Worm (Caenorhabditis elegans) whole organism, young adult: ENCODE data around the gene vps-52.

Experiments
- C06A6.2 ChIP-seq: fragments of 200-800 bp; sonication (Bioruptor generic); conservative IDR thresholded peaks from 2 replicates; pipeline ENCODE4 v1.3.6; 2022; ENCODE audit warnings: missing genetic modification characterization, missing compliant biosample characterization
- C17E4.6 ChIP-seq: fragments of 200-800 bp; sonication (Bioruptor generic); IDR thresholded peaks from 2 replicates; pipeline ENCODE4 v1.3.6; 2022; ENCODE audit warnings: missing genetic modification reagents, missing genetic modification characterization, missing compliant biosample characterization
- D2030.7 ChIP-seq: fragments of 200-800 bp; sonication (Bioruptor generic); IDR thresholded peaks from 2 replicates; pipeline ENCODE4 v1.3.6; 2022; ENCODE audit warnings: missing genetic modification reagents, missing genetic modification characterization, missing compliant biosample characterization
- F10E7.11 ChIP-seq: sonication (generic microtip); optimal IDR thresholded peaks from 2 replicates; lab custom pipeline; 2017; ENCODE audit warnings: mild to moderate bottlenecking, missing genetic modification characterization, moderate library complexity, missing compliant biosample characterization
- F37B4.10 ChIP-seq: fragments of 200-800 bp; sonication (Bioruptor generic); IDR thresholded peaks from 2 replicates; pipeline ENCODE4 v1.3.6; 2022; ENCODE audit warnings: missing genetic modification characterization, missing compliant biosample characterization
- F57C9.4 ChIP-seq: sonication (generic microtip); optimal IDR thresholded peaks from 2 replicates; lab custom pipeline; 2017; ENCODE audit warnings: mild to moderate bottlenecking, missing genetic modification characterization, missing compliant biosample characterization
- T07F8.4 ChIP-seq: sonication (generic microtip); optimal IDR thresholded peaks from 2 replicates; lab custom pipeline; 2016; ENCODE audit warnings: mild to moderate bottlenecking, missing genetic modification characterization, moderate library complexity, missing compliant biosample characterization
- T26A5.8 ChIP-seq: sonication (generic microtip); optimal IDR thresholded peaks from 2 replicates; lab custom pipeline; 2016; ENCODE audit warnings: missing genetic modification characterization, missing compliant biosample characterization
- Y53G8AR.9 ChIP-seq: fragments of 200-800 bp; sonication (Bioruptor generic); conservative IDR thresholded peaks from 2 replicates; pipeline ENCODE4 v1.3.6; 2022; ENCODE audit warnings: missing genetic modification reagents, missing genetic modification characterization, missing compliant biosample characterization
- Y95B8A.8 ChIP-seq: fragments of 200-800 bp; sonication (Bioruptor generic); IDR thresholded peaks from 2 replicates; pipeline ENCODE4 v1.3.6; 2022; ENCODE audit warnings: missing genetic modification reagents, missing genetic modification characterization, missing compliant biosample characterization
- ZK185.1 ChIP-seq: sonication (generic microtip); optimal IDR thresholded peaks from 2 replicates; lab custom pipeline; 2016; ENCODE audit warnings: mild to moderate bottlenecking, missing genetic modification characterization, missing compliant biosample characterization; ENCODE audit not compliant: poor library complexity, severe bottlenecking
- aptf-3 ChIP-seq: fragments of 200-800 bp; sonication (Bioruptor generic); IDR thresholded peaks from 2 replicates; pipeline ENCODE4 v1.3.6; 2022; ENCODE audit warnings: missing genetic modification characterization, missing compliant biosample characterization
- bed-2 ChIP-seq: fragments of 200-800 bp; sonication (Bioruptor generic); IDR thresholded peaks from 2 replicates; pipeline ENCODE4 v1.3.6; 2022; ENCODE audit warnings: missing genetic modification reagents, missing genetic modification characterization, missing compliant biosample characterization
- cebp-1 ChIP-seq, 2 experiments: fragments of 200-800 bp in 1 of 2; sonication (Bioruptor generic) in 1 of 2; sonication (generic microtip) in 1 of 2; IDR thresholded peaks in 1 of 2; optimal IDR thresholded peaks in 1 of 2; 2 replicates each; pipeline versions ENCODE4 v1.3.6 to Lab custom; 2017 to 2022; ENCODE audit warnings: missing compliant biosample characterization in 2 of 2, missing genetic modification characterization in 2 of 2, mild to moderate bottlenecking in 1 of 2, missing genetic modification reagents in 1 of 2, moderate library complexity in 1 of 2
- ceh-100 ChIP-seq: fragments of 200-800 bp; sonication (Bioruptor generic); IDR thresholded peaks from 2 replicates; pipeline ENCODE4 v1.3.6; 2022; ENCODE audit warnings: missing genetic modification reagents, missing genetic modification characterization, missing compliant biosample characterization
- ceh-27 ChIP-seq: fragments of 200-800 bp; sonication (Bioruptor generic); optimal IDR thresholded peaks from 2 replicates; lab custom pipeline; 2018; ENCODE audit warnings: mild to moderate bottlenecking, missing genetic modification characterization, moderate library complexity, missing compliant biosample characterization
- die-1 ChIP-seq: sonication (generic microtip); optimal IDR thresholded peaks from 2 replicates; lab custom pipeline; 2016; ENCODE audit warnings: missing genotype, mild to moderate bottlenecking, missing genetic modification characterization, missing compliant biosample characterization
- fkh-3 ChIP-seq: sonication (generic microtip); optimal IDR thresholded peaks from 2 replicates; lab custom pipeline; 2016; ENCODE audit warnings: mild to moderate bottlenecking, missing genetic modification characterization, missing compliant biosample characterization
- hmg-20 ChIP-seq: fragments of 200-800 bp; sonication (Bioruptor generic); IDR thresholded peaks from 2 replicates; pipeline ENCODE4 v1.3.6; 2022; ENCODE audit warnings: missing genetic modification reagents, missing genetic modification characterization, missing compliant biosample characterization
- hrde-1 ChIP-seq: sonication (generic microtip); optimal IDR thresholded peaks from 2 replicates; lab custom pipeline; 2016; ENCODE audit warnings: missing genetic modification characterization, mild to moderate bottlenecking, missing compliant biosample characterization, moderate library complexity, missing genotype, missing genetic modification reagents, borderline replicate concordance
- let-526 ChIP-seq: fragments of 200-800 bp; sonication (Bioruptor generic); IDR thresholded peaks from 2 replicates; pipeline ENCODE4 v1.3.6; 2022; ENCODE audit warnings: missing genetic modification reagents, missing genetic modification characterization, missing compliant biosample characterization
- let-607 ChIP-seq, 2 experiments: fragments of 200-800 bp in 1 of 2; sonication (Bioruptor generic) in 1 of 2; sonication (generic microtip) in 1 of 2; optimal IDR thresholded peaks; 2 replicates each; lab custom pipeline; 2016 to 2018; ENCODE audit warnings: mild to moderate bottlenecking in 2 of 2, missing compliant biosample characterization in 2 of 2, missing genetic modification characterization in 2 of 2, moderate library complexity in 2 of 2, missing genotype in 1 of 2
- lin-40 ChIP-seq: sonication (generic microtip); optimal IDR thresholded peaks from 2 replicates; lab custom pipeline; 2016; ENCODE audit warnings: missing genetic modification characterization, mild to moderate bottlenecking, missing compliant biosample characterization, missing genotype, missing genetic modification reagents
- lin-54 ChIP-seq: fragments of 200-800 bp; sonication (Bioruptor generic); optimal IDR thresholded peaks from 2 replicates; lab custom pipeline; 2018; ENCODE audit warnings: mild to moderate bottlenecking, missing genetic modification characterization, missing compliant biosample characterization
- lsl-1 ChIP-seq: fragments of 200-800 bp; sonication (Bioruptor generic); optimal IDR thresholded peaks from 2 replicates; lab custom pipeline; 2018; ENCODE audit warnings: mild to moderate bottlenecking, missing genetic modification characterization, moderate library complexity, missing compliant biosample characterization
- lsy-27 ChIP-seq: sonication (generic microtip); optimal IDR thresholded peaks from 2 replicates; lab custom pipeline; 2017; ENCODE audit warnings: missing genetic modification characterization, mild to moderate bottlenecking, missing compliant biosample characterization, antibody characterized with exemption, missing genotype, borderline replicate concordance; ENCODE audit not compliant: insufficient read depth
- mcd-1 ChIP-seq: fragments of 200-800 bp; sonication (Bioruptor generic); IDR thresholded peaks from 2 replicates; pipeline ENCODE4 v1.3.6; 2022; ENCODE audit warnings: missing genetic modification reagents, missing genetic modification characterization, missing compliant biosample characterization
- mel-28 ChIP-seq: sonication (generic microtip); optimal IDR thresholded peaks from 2 replicates; lab custom pipeline; 2016; ENCODE audit warnings: borderline replicate concordance, mild to moderate bottlenecking, missing genetic modification characterization, missing compliant biosample characterization
- nfya-1 ChIP-seq: sonication (generic microtip); optimal IDR thresholded peaks from 2 replicates; lab custom pipeline; 2017; ENCODE audit warnings: antibody characterized with exemption, missing compliant biosample characterization, missing genetic modification characterization, borderline replicate concordance; ENCODE audit not compliant: insufficient read depth
- nhr-80 ChIP-seq: sonication (generic microtip); optimal IDR thresholded peaks from 2 replicates; lab custom pipeline; 2016; ENCODE audit warnings: missing genetic modification characterization, missing compliant biosample characterization
- pbrm-1 ChIP-seq: fragments of 200-800 bp; sonication (Bioruptor generic); IDR thresholded peaks from 2 replicates; pipeline ENCODE4 v1.3.6; 2022; ENCODE audit warnings: missing genetic modification reagents, missing genetic modification characterization, missing compliant biosample characterization
- rcor-1 ChIP-seq: fragments of 200-800 bp; sonication (Bioruptor generic); IDR thresholded peaks from 2 replicates; pipeline ENCODE4 v1.3.6; 2022; ENCODE audit warnings: missing genetic modification reagents, missing genetic modification characterization, missing compliant biosample characterization
- snpc-1.1 ChIP-seq: sonication (generic microtip); optimal IDR thresholded peaks from 2 replicates; lab custom pipeline; 2017; ENCODE audit warnings: missing genetic modification characterization, mild to moderate bottlenecking, missing compliant biosample characterization, antibody characterized with exemption, moderate library complexity, missing genotype, missing genetic modification reagents; ENCODE audit not compliant: insufficient read depth
- snpc-1.3 ChIP-seq: sonication (generic microtip); optimal IDR thresholded peaks from 2 replicates; lab custom pipeline; 2017; ENCODE audit warnings: missing genetic modification characterization, mild to moderate bottlenecking, missing compliant biosample characterization, antibody characterized with exemption, moderate library complexity, missing genotype, missing genetic modification reagents; ENCODE audit not compliant: insufficient read depth
- somi-1 ChIP-seq: fragments of 200-800 bp; sonication (Bioruptor generic); optimal IDR thresholded peaks from 2 replicates; lab custom pipeline; 2018; ENCODE audit warnings: mild to moderate bottlenecking, missing genetic modification characterization, missing compliant biosample characterization
- tlf-1 ChIP-seq: fragments of 200-800 bp; sonication (Bioruptor generic); optimal IDR thresholded peaks from 2 replicates; lab custom pipeline; 2018; ENCODE audit warnings: mild to moderate bottlenecking, missing genetic modification characterization, missing compliant biosample characterization
- unc-130 ChIP-seq: sonication (generic microtip); optimal IDR thresholded peaks from 2 replicates; lab custom pipeline; 2016; ENCODE audit warnings: missing genetic modification reagents, missing genetic modification characterization, missing compliant biosample characterization
- zfh-2 ChIP-seq: fragments of 200-800 bp; sonication (Bioruptor generic); conservative IDR thresholded peaks from 2 replicates; pipeline ENCODE4 v1.3.6; 2022; ENCODE audit warnings: missing genetic modification reagents, missing genetic modification characterization, missing compliant biosample characterization
- ztf-18 ChIP-seq: sonication (generic microtip); optimal IDR thresholded peaks from 2 replicates; lab custom pipeline; 2016; ENCODE audit warnings: missing genotype, mild to moderate bottlenecking, missing genetic modification characterization, missing compliant biosample characterization
- ztf-26 ChIP-seq: sonication (generic microtip); optimal IDR thresholded peaks from 2 replicates; lab custom pipeline; 2017; ENCODE audit warnings: missing genetic modification characterization, missing compliant biosample characterization
- ztf-6 ChIP-seq: fragments of 200-800 bp; sonication (Bioruptor generic); IDR thresholded peaks from 2 replicates; pipeline ENCODE4 v1.3.6; 2022; ENCODE audit warnings: missing genetic modification reagents, missing genetic modification characterization, missing compliant biosample characterization

The vps-52 gene

ce11 chrX:7593931-7594544 is 28.9 kb downstream of the vps-52 start:
- no peak for TF ChIP-seq unc-130 (GFP tag; lab: Kevin White, UChicago)
- TF ChIP-seq tlf-1 (GFP tag; lab: Kevin White, UChicago): no peak
- no peak for TF ChIP-seq T07F8.4 (tag; lab: Kevin White, UChicago)
- TF ChIP-seq F57C9.4 (tag; lab: Kevin White, UChicago): no peak
- TF ChIP-seq ceh-27 (GFP tag; lab: Kevin White, UChicago): no peak
- no peak for TF ChIP-seq aptf-3 (GFP tag; lab: Robert Waterston, UW)
- no peak; the same call in 1 of the 2 replicates for TF ChIP-seq mcd-1
- no peak for TF ChIP-seq Y53G8AR.9 (GFP tag; lab: Robert Waterston, UW)
- TF ChIP-seq cebp-1 (GFP tag; IDR thresholded peaks at IDR 0.05; lab: Robert Waterston, UW): no peak
- no peak for TF ChIP-seq cebp-1 (tag; optimal IDR thresholded peaks at IDR 0.05; lab: Kevin White, UChicago)
- no peak for TF ChIP-seq snpc-1.3
- TF ChIP-seq hrde-1: no peak
- no peak for TF ChIP-seq pbrm-1 (GFP tag; lab: Robert Waterston, UW)
- no peak for TF ChIP-seq D2030.7
- no peak for TF ChIP-seq rcor-1 (GFP tag; lab: Robert Waterston, UW)
- no peak for TF ChIP-seq ztf-26 (tag; lab: Kevin White, UChicago)
- TF ChIP-seq Y95B8A.8 (GFP tag; lab: Robert Waterston, UW): no peak
- TF ChIP-seq lsy-27 (tag; lab: Kevin White, UChicago): no peak
- TF ChIP-seq, all 124 proteins: peak for 0

ce11 chrX:7596029-7596428 is 30.9 kb downstream of the vps-52 start:
- no peak for TF ChIP-seq lsl-1
- peak; percentile 14 for TF ChIP-seq nhr-80 (tag; lab: Kevin White, UChicago)

ce11 chrX:7596627-7597026 is 31.5 kb downstream of the vps-52 start, which contains the start of gene C44E12.1:
TSS of gene C44E12.1 (plus strand) at chrX:7596927.
- TF ChIP-seq hmg-20 (GFP tag; lab: Robert Waterston, UW): no peak
- TF ChIP-seq let-526: no peak
- no peak for TF ChIP-seq nfya-1 (tag; lab: Kevin White, UChicago)
- TF ChIP-seq C17E4.6 (GFP tag; lab: Robert Waterston, UW): no peak
- no peak for TF ChIP-seq mel-28
- no peak for TF ChIP-seq ztf-18 (tag; lab: Kevin White, UChicago)
- TF ChIP-seq ztf-26 (tag; lab: Kevin White, UChicago): no peak

ce11 chrX:7607982-7608381 is 42.9 kb downstream of the vps-52 start, which contains the start of gene twk-17:
TSS of gene twk-17 (minus strand) at chrX:7608082.
- no peak for TF ChIP-seq fkh-3
- no peak for TF ChIP-seq ceh-27 (GFP tag; lab: Kevin White, UChicago)
- no peak for TF ChIP-seq T26A5.8 (tag; lab: Kevin White, UChicago)
- TF ChIP-seq die-1 (tag; lab: Kevin White, UChicago): no peak
- TF ChIP-seq zfh-2: peak; percentile 45; the same call in 1 of the 2 replicates
- no peak for TF ChIP-seq somi-1
- no peak for TF ChIP-seq ceh-100 (GFP tag; lab: Robert Waterston, UW)

- TF ChIP-seq nhr-80 (tag; lab: Kevin White, UChicago) (no peak), bed-2 (no peak), let-607 (tag; optimal IDR thresholded peaks at IDR 0.05; lab: Kevin White, UChicago) (no peak), lin-54 (GFP tag; lab: Kevin White, UChicago) (no peak), zfh-2 (no peak), F37B4.10 (GFP tag; lab: Robert Waterston, UW) (no peak), lin-40 (tag; lab: Kevin White, UChicago) (no peak), C06A6.2 (GFP tag; lab: Robert Waterston, UW) (no peak), ZK185.1 (tag; lab: Kevin White, UChicago) (no peak), die-1 (tag; lab: Kevin White, UChicago) (no peak), F10E7.11 (tag; lab: Kevin White, UChicago) (no peak), snpc-1.1 (tag; lab: Kevin White, UChicago) (no peak), ztf-6 (GFP tag; lab: Robert Waterston, UW) (no peak)
Observed at ce11 chrX:7614466-7614865, 49.3 kb downstream of the vps-52 start.
